Worm (Caenorhabditis elegans) whole organism, early embryonic: ENCODE measurements around the gene R03H10.11.

Experiments used
- B0310.2 ChIP-seq: sonication (generic microtip); optimal IDR thresholded peaks from 2 replicates; lab custom pipeline; 2016; ENCODE audit warnings: mild to moderate bottlenecking, missing genetic modification characterization, missing compliant biosample characterization
- F13C5.2 ChIP-seq: sonication (generic microtip); optimal IDR thresholded peaks from 2 replicates; lab custom pipeline; 2017; ENCODE audit warnings: mild to moderate bottlenecking, missing genetic modification characterization, inconsistent platforms, missing compliant biosample characterization
- aly-1 ChIP-seq: sonication (generic microtip); optimal IDR thresholded peaks from 2 replicates; lab custom pipeline; 2016; ENCODE audit warnings: missing genetic modification characterization, missing compliant biosample characterization
- ama-1 ChIP-seq: fragments of 150-350 bp; optimal IDR thresholded peaks from 2 replicates; lab custom pipeline; 2014
- ceh-13 ChIP-seq: fragments of 200-800 bp; sonication (Bioruptor generic); optimal IDR thresholded peaks from 2 replicates; lab custom pipeline; 2018; ENCODE audit warnings: mild to moderate bottlenecking, missing genetic modification characterization, missing compliant biosample characterization
- ceh-36 ChIP-seq: sonication (generic microtip); optimal IDR thresholded peaks from 2 replicates; lab custom pipeline; 2016; ENCODE audit warnings: missing genetic modification characterization, inconsistent platforms, missing compliant biosample characterization
- ets-7 ChIP-seq: sonication (generic microtip); optimal IDR thresholded peaks from 2 replicates; lab custom pipeline; 2016; ENCODE audit warnings: missing genotype, missing genetic modification characterization, missing compliant biosample characterization
- flt-1 ChIP-seq: fragments of 200-800 bp; sonication (Bioruptor generic); IDR thresholded peaks from 2 replicates; pipeline ENCODE4 v1.3.6; 2022; ENCODE audit warnings: missing genetic modification characterization, missing compliant biosample characterization
- hmbx-1 ChIP-seq: sonication (generic microtip); optimal IDR thresholded peaks from 2 replicates; lab custom pipeline; 2016; ENCODE audit warnings: mild to moderate bottlenecking, missing genetic modification characterization, missing compliant biosample characterization
- hmg-4 ChIP-seq: fragments of 200-800 bp; sonication (Bioruptor generic); optimal IDR thresholded peaks from 2 replicates; lab custom pipeline; 2018; ENCODE audit warnings: mild to moderate bottlenecking, missing genetic modification characterization, missing compliant biosample characterization
- hnd-1 ChIP-seq: sonication (generic microtip); optimal IDR thresholded peaks from 2 replicates; lab custom pipeline; 2016; ENCODE audit warnings: missing genetic modification characterization, missing compliant biosample characterization
- pes-1 ChIP-seq: fragments of 200-800 bp; sonication (Bioruptor generic); IDR thresholded peaks from 2 replicates; pipeline ENCODE4 v1.3.6; 2022; ENCODE audit warnings: missing genetic modification reagents, missing genetic modification characterization, missing compliant biosample characterization
- scrt-1 ChIP-seq: fragments of 200-800 bp; sonication (Bioruptor generic); IDR thresholded peaks from 2 replicates; pipeline ENCODE4 v1.3.6; 2022; ENCODE audit warnings: missing genetic modification characterization, missing compliant biosample characterization
- sea-1 ChIP-seq: fragments of 200-800 bp; sonication (Bioruptor generic); conservative IDR thresholded peaks from 2 replicates; pipeline ENCODE4 v1.3.6; 2022; ENCODE audit warnings: missing genetic modification characterization, missing compliant biosample characterization
- tbx-11 ChIP-seq: fragments of 200-800 bp; sonication (Bioruptor generic); IDR thresholded peaks from 2 replicates; pipeline ENCODE4 v1.3.6; 2022; ENCODE audit warnings: missing genetic modification characterization, missing compliant biosample characterization
- tbx-37 ChIP-seq: fragments of 200-800 bp; sonication (Bioruptor generic); conservative IDR thresholded peaks from 2 replicates; pipeline ENCODE4 v1.3.6; 2022; ENCODE audit warnings: missing genetic modification reagents, missing genetic modification characterization, missing compliant biosample characterization
- tra-4 ChIP-seq: sonication (generic microtip); optimal IDR thresholded peaks from 2 replicates; lab custom pipeline; 2017; ENCODE audit warnings: missing genetic modification characterization, missing compliant biosample characterization

R03H10.11 gene

ce11 chrII:4173398-4173797 lies 9.1 kb upstream of the R03H10.11 start, which contains the start of gene R03H10.6:
Gene R03H10.6, minus strand, starts transcription at chrII:4173498.
- TF ChIP-seq tbx-37 (GFP tag; lab: Robert Waterston, UW) = no peak
- no peak for TF ChIP-seq B0310.2 (tag; lab: Kevin White, UChicago)
- no peak for TF ChIP-seq F13C5.2
- TF ChIP-seq aly-1 = no peak
- TF ChIP-seq flt-1 (GFP tag; lab: Robert Waterston, UW) = no peak
- TF ChIP-seq ceh-36 (tag; lab: Kevin White, UChicago) = no peak
- no peak for TF ChIP-seq scrt-1 (GFP tag; lab: Robert Waterston, UW)
- no peak for TF ChIP-seq ama-1
- TF ChIP-seq sea-1 (GFP tag; lab: Robert Waterston, UW) = no peak
- TF ChIP-seq tra-4 (tag; lab: Kevin White, UChicago) = no peak
- no peak for TF ChIP-seq pes-1
- TF ChIP-seq ceh-13 (GFP tag; lab: Kevin White, UChicago) = no peak
- TF ChIP-seq ets-7 (tag; lab: Kevin White, UChicago) = no peak
- no peak for TF ChIP-seq hnd-1 (tag; lab: Kevin White, UChicago)
- no peak for TF ChIP-seq hmbx-1 (tag; lab: Kevin White, UChicago)

DNA sequence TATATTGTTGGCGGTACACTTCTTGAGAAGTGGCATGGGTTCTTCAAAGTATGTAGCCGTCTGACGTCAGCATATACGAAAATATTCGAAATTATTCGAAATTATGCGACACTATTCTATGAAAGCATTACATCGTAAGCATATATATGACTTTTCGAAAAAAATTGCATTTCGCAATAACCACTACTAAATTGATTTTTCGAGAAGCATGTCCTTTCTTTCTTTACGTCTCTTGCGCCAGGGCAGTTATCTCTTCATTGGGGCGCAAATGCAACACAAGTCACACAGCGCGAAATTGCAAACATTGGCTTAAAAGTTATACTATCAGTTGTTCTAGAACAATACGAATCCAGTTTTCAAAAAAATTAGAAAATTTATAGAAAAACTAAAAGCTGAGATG lies 8.6 kb upstream of the R03H10.11 start:
- TF ChIP-seq sea-1 (GFP tag; lab: Robert Waterston, UW) = no peak
- no peak for TF ChIP-seq tbx-11
- no peak for TF ChIP-seq hmg-4 (GFP tag; lab: Kevin White, UChicago)

ce11 chrII:4178838-4179237 lies 3.6 kb upstream of the R03H10.11 start, which contains the start of gene R03H10.7:
Gene R03H10.7, minus strand, starts transcription at chrII:4178938.
- no peak for TF ChIP-seq sea-1 (GFP tag; lab: Robert Waterston, UW)
- TF ChIP-seq hmg-4 (GFP tag; lab: Kevin White, UChicago) = no peak
- no peak for TF ChIP-seq ceh-13 (GFP tag; lab: Kevin White, UChicago)
- TF ChIP-seq tbx-11 = no peak
- no peak for TF ChIP-seq hnd-1 (tag; lab: Kevin White, UChicago)
- TF ChIP-seq scrt-1 (GFP tag; lab: Robert Waterston, UW) = no peak
- no peak for TF ChIP-seq hmbx-1 (tag; lab: Kevin White, UChicago)
- no peak for TF ChIP-seq ets-7 (tag; lab: Kevin White, UChicago)
- no peak for TF ChIP-seq F13C5.2
- TF ChIP-seq tra-4 (tag; lab: Kevin White, UChicago) = no peak
- TF ChIP-seq ceh-36 (tag; lab: Kevin White, UChicago) = no peak
- no peak for TF ChIP-seq pes-1
- TF ChIP-seq tbx-37 (GFP tag; lab: Robert Waterston, UW) = no peak
- no peak for TF ChIP-seq aly-1
- TF ChIP-seq B0310.2 (tag; lab: Kevin White, UChicago) = no peak
- TF ChIP-seq ama-1 = no peak
- TF ChIP-seq flt-1 (GFP tag; lab: Robert Waterston, UW) = no peak

DNA sequence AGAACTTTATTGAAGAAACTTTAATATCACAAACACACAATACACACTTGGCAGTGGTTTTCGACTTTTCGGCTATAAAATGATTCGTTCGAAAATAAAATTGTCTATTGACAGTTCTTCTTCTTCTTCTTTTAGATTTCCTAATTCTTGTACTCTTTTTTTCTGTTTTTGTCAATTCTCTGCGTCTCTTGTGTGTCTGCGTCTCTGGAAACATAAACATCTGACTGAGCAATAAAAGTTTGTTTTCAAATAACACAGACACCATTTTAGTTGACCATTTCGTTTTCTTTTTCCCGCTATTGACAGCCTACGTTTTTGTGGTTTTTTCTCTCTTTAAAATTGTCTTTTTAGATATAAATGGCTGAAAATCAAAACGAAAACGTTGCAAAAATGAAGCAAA lies 2.6 kb upstream of the R03H10.11 start, which contains the start of gene R03H10.1:
Gene R03H10.1 (plus strand): TSS at position 352 of the 400 bp plus-strand sequence.
- TF ChIP-seq sea-1 (GFP tag; lab: Robert Waterston, UW) (no peak), hmbx-1 (tag; lab: Kevin White, UChicago) (no peak), ama-1 (no peak), hnd-1 (tag; lab: Kevin White, UChicago) (no peak), pes-1 (no peak), hmg-4 (GFP tag; lab: Kevin White, UChicago) (no peak), F13C5.2 (no peak), tra-4 (tag; lab: Kevin White, UChicago) (no peak), scrt-1 (GFP tag; lab: Robert Waterston, UW) (no peak), ceh-13 (GFP tag; lab: Kevin White, UChicago) (no peak), tbx-11 (no peak), ceh-36 (tag; lab: Kevin White, UChicago) (no peak), tbx-37 (GFP tag; lab: Robert Waterston, UW) (no peak), flt-1 (GFP tag; lab: Robert Waterston, UW) (no peak), B0310.2 (tag; lab: Kevin White, UChicago) (no peak)

ce11 chrII:4183979-4184378 lies 1.5 kb downstream of the R03H10.11 start:
- TF ChIP-seq tbx-11 = no peak

- no peak for TF ChIP-seq ama-1
- no peak for TF ChIP-seq aly-1
- TF ChIP-seq ets-7 (tag; lab: Kevin White, UChicago) = no peak
- no peak for TF ChIP-seq pes-1
- no peak for TF ChIP-seq hmbx-1 (tag; lab: Kevin White, UChicago)
- TF ChIP-seq F13C5.2 = no peak
- TF ChIP-seq tbx-37 (GFP tag; lab: Robert Waterston, UW) = no peak
- no peak for TF ChIP-seq tbx-11
- no peak for TF ChIP-seq ceh-13 (GFP tag; lab: Kevin White, UChicago)
- no peak for TF ChIP-seq ceh-36 (tag; lab: Kevin White, UChicago)
- TF ChIP-seq flt-1 (GFP tag; lab: Robert Waterston, UW) = no peak
- no peak for TF ChIP-seq B0310.2 (tag; lab: Kevin White, UChicago)
- TF ChIP-seq sea-1 (GFP tag; lab: Robert Waterston, UW) = no peak
- no peak for TF ChIP-seq scrt-1 (GFP tag; lab: Robert Waterston, UW)
- TF ChIP-seq hnd-1 (tag; lab: Kevin White, UChicago) = no peak
Observed at ce11 chrII:4186364-4186763, 3.9 kb downstream of the R03H10.11 start, which contains the start of gene cpna-1. Gene cpna-1, plus strand, starts transcription at chrII:4186664.

DNA sequence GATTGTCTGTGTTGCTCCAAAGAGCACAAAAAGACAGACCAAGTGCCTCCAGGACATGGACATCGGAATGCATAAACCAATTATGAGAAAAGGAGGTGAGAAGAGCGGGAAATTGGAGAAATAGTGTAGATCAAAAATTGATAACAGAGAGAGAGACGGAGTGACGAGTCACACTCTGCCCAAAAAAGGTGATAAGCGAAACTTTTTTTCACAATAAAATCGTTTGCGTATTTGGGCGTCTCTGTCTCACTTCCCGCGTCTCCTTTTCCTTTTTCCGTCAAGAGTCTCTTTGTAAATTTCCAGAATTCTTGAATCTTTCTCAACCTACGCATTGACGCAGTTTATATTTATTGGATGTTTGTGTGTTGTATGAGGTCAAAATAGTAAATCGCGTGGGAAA lies 11.7 kb downstream of the R03H10.11 start, which contains the start of gene mth-2:
Gene mth-2 (minus strand): TSS at position 188 of the 400 bp plus-strand sequence.
- no peak for TF ChIP-seq ceh-13 (GFP tag; lab: Kevin White, UChicago)
- no peak for TF ChIP-seq tra-4 (tag; lab: Kevin White, UChicago)
- TF ChIP-seq tbx-37 (GFP tag; lab: Robert Waterston, UW) = no peak
- TF ChIP-seq flt-1 (GFP tag; lab: Robert Waterston, UW) = no peak
- TF ChIP-seq ceh-36 (tag; lab: Kevin White, UChicago) = no peak
- no peak for TF ChIP-seq tbx-11
- TF ChIP-seq ets-7 (tag; lab: Kevin White, UChicago) = no peak
- TF ChIP-seq B0310.2 (tag; lab: Kevin White, UChicago) = no peak
- no peak for TF ChIP-seq pes-1
- no peak for TF ChIP-seq hnd-1 (tag; lab: Kevin White, UChicago)
